Worm (Caenorhabditis elegans) whole organism, L4/young adult: Measurements from ENCODE around the gene Y47D3A.34.

Experiments used
- dao-5 ChIP-seq: sonication (generic microtip); optimal IDR thresholded peaks from 2 replicates; lab custom pipeline; 2016; ENCODE audit warnings: missing genotype, missing genetic modification characterization, moderate library complexity, missing compliant biosample characterization
- him-1 ChIP-seq: sonication (generic microtip); optimal IDR thresholded peaks from 2 replicates; lab custom pipeline; 2016; ENCODE audit warnings: missing genotype, missing genetic modification reagents, missing genetic modification characterization, missing compliant biosample characterization

ce11 chrIII:11193251-11193650 is 41.4 kb downstream of the Y47D3A.34 start:
- no peak for TF ChIP-seq dao-5 (tag; lab: Kevin White, UChicago)
- no peak for TF ChIP-seq him-1 (tag; lab: Kevin White, UChicago)
